Worm (Caenorhabditis elegans) whole organism, L1 larva: Measurements from ENCODE around the gene strd-1.
A peak's percentile ranks its signal among the peaks of the same experiment; 100 is the strongest.

Experiments
- C34B4.2 ChIP-seq: sonication (generic microtip); optimal IDR thresholded peaks from 2 replicates; lab custom pipeline; 2017; ENCODE audit warnings: mild to moderate bottlenecking, missing genetic modification characterization, missing compliant biosample characterization
- F16B12.6 ChIP-seq: fragments of 150-350 bp; optimal IDR thresholded peaks from 2 replicates; lab custom pipeline; 2014; ENCODE audit warnings: missing biosample characterization, missing genetic modification characterization
- Y116A8C.19 ChIP-seq: sonication (generic microtip); optimal IDR thresholded peaks from 2 replicates; lab custom pipeline; 2016; ENCODE audit warnings: missing compliant biosample characterization, missing genetic modification characterization, borderline replicate concordance
- aha-1 ChIP-seq: fragments of 150-350 bp; optimal IDR thresholded peaks from 2 replicates; lab custom pipeline; 2014; ENCODE audit warnings: missing biosample characterization, missing genetic modification characterization
- blmp-1 ChIP-seq: fragments of 150-350 bp; optimal IDR thresholded peaks from 2 replicates; lab custom pipeline; 2014; ENCODE audit warnings: missing biosample characterization, missing genetic modification characterization
- dsc-1 ChIP-seq: sonication (generic microtip); optimal IDR thresholded peaks from 2 replicates; lab custom pipeline; 2016; ENCODE audit warnings: mild to moderate bottlenecking, missing genetic modification characterization, missing compliant biosample characterization
- efl-3 ChIP-seq: fragments of 200-800 bp; sonication (Bioruptor generic); optimal IDR thresholded peaks from 2 replicates; lab custom pipeline; 2018; ENCODE audit warnings: mild to moderate bottlenecking, missing genetic modification characterization, missing compliant biosample characterization
- elt-2 ChIP-seq: sonication (generic microtip); optimal IDR thresholded peaks from 2 replicates; lab custom pipeline; 2016; ENCODE audit warnings: missing genetic modification characterization, mild to moderate bottlenecking, inconsistent platforms, missing compliant biosample characterization, missing genetic modification reagents
- elt-3 ChIP-seq, 6 experiments: fragments of 150-350 bp in 1 of 6; sonication (generic microtip); optimal IDR thresholded peaks; 2 replicates each; lab custom pipeline; 2017 to 2018; ENCODE audit warnings: missing biosample characterization in 6 of 6, missing genetic modification characterization in 6 of 6, inconsistent platforms in 1 of 6
- fkh-4 ChIP-seq: sonication (generic microtip); optimal IDR thresholded peaks from 2 replicates; lab custom pipeline; 2016; ENCODE audit warnings: missing compliant biosample characterization, missing genetic modification characterization, borderline replicate concordance
- hpl-2 ChIP-seq: fragments of 150-350 bp; optimal IDR thresholded peaks from 2 replicates; lab custom pipeline; 2014; ENCODE audit warnings: missing biosample characterization, missing genetic modification reagents, missing genetic modification characterization
- irx-1 ChIP-seq: sonication (generic microtip); optimal IDR thresholded peaks from 2 replicates; lab custom pipeline; 2016; ENCODE audit warnings: missing genetic modification characterization, missing compliant biosample characterization
- isw-1 ChIP-seq: fragments of 200-800 bp; sonication (Bioruptor generic); IDR thresholded peaks from 2 replicates; pipeline ENCODE4 v1.3.6; 2022; ENCODE audit warnings: missing genetic modification characterization, missing compliant biosample characterization
- lin-15B ChIP-seq: fragments of 150-350 bp; sonication (generic microtip); optimal IDR thresholded peaks from 3 replicates; lab custom pipeline; 2014; ENCODE audit warnings: missing biosample characterization, missing genetic modification characterization
- lin-39 ChIP-seq: fragments of 150-350 bp; optimal IDR thresholded peaks from 2 replicates; lab custom pipeline; 2014; ENCODE audit warnings: missing biosample characterization, missing genetic modification reagents, missing genetic modification characterization
- lir-3 ChIP-seq: sonication (generic microtip); optimal IDR thresholded peaks from 2 replicates; lab custom pipeline; 2016; ENCODE audit warnings: mild to moderate bottlenecking, missing genetic modification characterization, moderate library complexity, missing compliant biosample characterization; ENCODE audit not compliant: poor library complexity
- lsy-2 ChIP-seq, 2 experiments: fragments of 150-350 bp; optimal IDR thresholded peaks; 2 replicates each; lab custom pipeline; 2014; ENCODE audit warnings: missing biosample characterization in 2 of 2, missing genetic modification characterization in 2 of 2
- mef-2 ChIP-seq: fragments of 150-350 bp; optimal IDR thresholded peaks from 2 replicates; lab custom pipeline; 2014; ENCODE audit warnings: missing biosample characterization, missing genetic modification characterization
- mep-1 ChIP-seq: fragments of 150-350 bp; optimal IDR thresholded peaks from 2 replicates; lab custom pipeline; 2014; ENCODE audit warnings: missing biosample characterization, missing genetic modification characterization
- nhr-11 ChIP-seq: fragments of 150-350 bp; optimal IDR thresholded peaks from 2 replicates; lab custom pipeline; 2014; ENCODE audit warnings: missing biosample characterization, missing genetic modification characterization
- nhr-12 ChIP-seq: sonication (generic microtip); optimal IDR thresholded peaks from 2 replicates; lab custom pipeline; 2017; ENCODE audit warnings: missing biosample characterization, missing genetic modification characterization
- nhr-28 ChIP-seq: fragments of 150-350 bp; optimal IDR thresholded peaks from 2 replicates; lab custom pipeline; 2014; ENCODE audit warnings: missing biosample characterization, missing genetic modification characterization
- nhr-47 ChIP-seq: sonication (generic microtip); optimal IDR thresholded peaks from 2 replicates; lab custom pipeline; 2016; ENCODE audit warnings: mild to moderate bottlenecking, missing genetic modification characterization, moderate library complexity, missing compliant biosample characterization
- nhr-71 ChIP-seq: sonication (generic microtip); optimal IDR thresholded peaks from 2 replicates; lab custom pipeline; 2016; ENCODE audit warnings: mild to moderate bottlenecking, missing genetic modification characterization, moderate library complexity, missing compliant biosample characterization
- nhr-77 ChIP-seq: fragments of 150-350 bp; optimal IDR thresholded peaks from 2 replicates; lab custom pipeline; 2014; ENCODE audit warnings: missing biosample characterization, missing genetic modification characterization
- nhr-84 ChIP-seq: sonication (generic microtip); optimal IDR thresholded peaks from 2 replicates; lab custom pipeline; 2017; ENCODE audit warnings: missing biosample characterization, missing genetic modification characterization
- nhr-85 ChIP-seq: sonication (generic microtip); peaks from one replicate; lab custom pipeline; 2016; ENCODE audit warnings: missing genetic modification characterization, inconsistent platforms, missing compliant biosample characterization
- pag-3 ChIP-seq: sonication (generic microtip); optimal IDR thresholded peaks from 2 replicates; lab custom pipeline; 2017; ENCODE audit warnings: missing genetic modification characterization, mild to moderate bottlenecking, missing compliant biosample characterization, antibody characterized with exemption, borderline replicate concordance; ENCODE audit not compliant: insufficient read depth
- pax-3 ChIP-seq: fragments of 200-800 bp; sonication (Bioruptor generic); optimal IDR thresholded peaks from 2 replicates; lab custom pipeline; 2018; ENCODE audit warnings: mild to moderate bottlenecking, missing genetic modification characterization, moderate library complexity, missing compliant biosample characterization
- pqm-1 ChIP-seq: sonication (generic microtip); optimal IDR thresholded peaks from 3 replicates; lab custom pipeline; 2017; ENCODE audit warnings: missing biosample characterization, missing genetic modification characterization
- snpc-4 ChIP-seq: fragments of 150-350 bp; optimal IDR thresholded peaks from 2 replicates; lab custom pipeline; 2014; ENCODE audit warnings: missing biosample characterization, missing genetic modification characterization
- sox-4 ChIP-seq: sonication (generic microtip); optimal IDR thresholded peaks from 2 replicates; lab custom pipeline; 2016; ENCODE audit warnings: missing genetic modification characterization, missing compliant biosample characterization
- sptf-1 ChIP-seq: fragments of 150-350 bp; optimal IDR thresholded peaks from 2 replicates; lab custom pipeline; 2014; ENCODE audit warnings: missing biosample characterization, missing genetic modification characterization
- ztf-11 ChIP-seq, 2 experiments: sonication (generic microtip); optimal IDR thresholded peaks; 2 replicates each; lab custom pipeline; 2016 to 2017; ENCODE audit warnings: missing genetic modification characterization in 2 of 2, missing biosample characterization in 1 of 2, missing compliant biosample characterization in 1 of 2

strd-1 gene

ce11 chrIII:10981555-10981954 lies 34.3 kb downstream of the strd-1 start:
- TF ChIP-seq pqm-1 (tag; lab: Kevin White, UChicago) (no peak), elt-3 (tag; optimal IDR thresholded peaks at IDR 0.05; lab: Kevin White, UChicago) (no peak), lin-15B (tag; lab: Kevin White, UChicago) (no peak), lir-3 (tag; lab: Kevin White, UChicago) (no peak), sptf-1 (tag; lab: Kevin White, UChicago) (no peak), nhr-28 (tag; lab: Kevin White, UChicago) (no peak), lin-39 (tag; lab: Kevin White, UChicago) (no peak), mef-2 (tag; lab: Kevin White, UChicago) (no peak), nhr-11 (tag; lab: Kevin White, UChicago) (no peak), efl-3 (GFP tag; lab: Kevin White, UChicago) (no peak), pax-3 (tag; lab: Kevin White, UChicago) (no peak)
- TF ChIP-seq, all 84 proteins: peak for 0

- no peak for TF ChIP-seq sox-4 (tag; lab: Kevin White, UChicago)
- TF ChIP-seq lsy-2 (tag; optimal IDR thresholded peaks at IDR 0.05; lab: Kevin White, UChicago), result no peak
- TF ChIP-seq snpc-4 (tag; lab: Kevin White, UChicago), result no peak
- TF ChIP-seq C34B4.2 (tag; lab: Kevin White, UChicago), result no peak
- no peak for TF ChIP-seq nhr-77 (tag; lab: Kevin White, UChicago)
- no peak for TF ChIP-seq elt-2 (tag; lab: Kevin White, UChicago)
- TF ChIP-seq nhr-71 (tag; lab: Kevin White, UChicago), result no peak
Observed at ce11 chrIII:10983153-10983552, 35.9 kb downstream of the strd-1 start, which contains the start of gene col-92. Gene col-92 (minus strand): TSS chrIII:10983253.

ce11 chrIII:10985559-10986036 lies 38.3 kb downstream of the strd-1 start, which contains the start of gene col-93:
Gene col-93 (minus strand): TSS chrIII:10985609.
- no peak for TF ChIP-seq Y116A8C.19 (tag; lab: Kevin White, UChicago)
- TF ChIP-seq nhr-12 (tag; lab: Kevin White, UChicago), result no peak
- TF ChIP-seq F16B12.6 (tag; lab: Kevin White, UChicago), result no peak
- TF ChIP-seq ztf-11 (tag; optimal IDR thresholded peaks at IDR 0.05; lab: Kevin White, UChicago), result no peak
- TF ChIP-seq isw-1, result no peak
- no peak for TF ChIP-seq fkh-4 (tag; lab: Kevin White, UChicago)
- TF ChIP-seq elt-2 (tag; lab: Kevin White, UChicago), result no peak
- no peak for TF ChIP-seq hpl-2 (GFP tag; lab: Kevin White, UChicago)
- peak in 1 of 6 experiments; percentile 28 for TF ChIP-seq elt-3 (tag; optimal IDR thresholded peaks at IDR 0.05; lab: Kevin White, UChicago)
- no peak for TF ChIP-seq aha-1 (tag; lab: Kevin White, UChicago)
- TF ChIP-seq nhr-84 (tag; lab: Kevin White, UChicago), result no peak
- no peak for TF ChIP-seq lin-15B (tag; lab: Kevin White, UChicago)
- peak; percentile 86 for TF ChIP-seq pag-3
- TF ChIP-seq mep-1 (tag; lab: Kevin White, UChicago), result no peak
- peak; percentile 79 for TF ChIP-seq nhr-85 (tag; lab: Kevin White, UChicago)
- no peak for TF ChIP-seq irx-1 (tag; lab: Kevin White, UChicago)
- no peak for TF ChIP-seq dsc-1 (tag; lab: Kevin White, UChicago)
- TF ChIP-seq, all 84 proteins: peak for 3

- peak; percentile 2 for TF ChIP-seq nhr-47 (tag; lab: Kevin White, UChicago)
- peak; percentile 57 for TF ChIP-seq blmp-1 (tag; lab: Kevin White, UChicago)
- peak; percentile 30 for TF ChIP-seq nhr-85 (tag; lab: Kevin White, UChicago)
Observed at ce11 chrIII:10986438-10986837, 39.2 kb downstream of the strd-1 start.
